Worm (Caenorhabditis elegans) whole organism, L4 larva: ENCODE results near the gene C46A5.4.

Experiments
- D1046.2 ChIP-seq: fragments of 200-800 bp; sonication (Bioruptor generic); IDR thresholded peaks from 2 replicates; pipeline ENCODE4 v1.3.6; 2022; ENCODE audit warnings: missing genetic modification characterization, missing compliant biosample characterization
- F10B5.3 ChIP-seq: sonication (generic microtip); optimal IDR thresholded peaks from 2 replicates; lab custom pipeline; 2016; ENCODE audit warnings: mild to moderate bottlenecking, missing genetic modification characterization, missing compliant biosample characterization
- F37D6.2 ChIP-seq: sonication (generic microtip); optimal IDR thresholded peaks from 2 replicates; lab custom pipeline; 2016; ENCODE audit warnings: mild to moderate bottlenecking, missing genetic modification characterization, missing compliant biosample characterization
- T20F7.1 ChIP-seq: fragments of 200-800 bp; sonication (Bioruptor generic); optimal IDR thresholded peaks from 2 replicates; lab custom pipeline; 2018; ENCODE audit warnings: mild to moderate bottlenecking, missing genetic modification characterization, missing compliant biosample characterization
- Y48G9A.11 ChIP-seq: fragments of 200-800 bp; sonication (Bioruptor generic); IDR thresholded peaks from 2 replicates; pipeline ENCODE4 v1.3.6; 2022; ENCODE audit warnings: missing genetic modification reagents, missing genetic modification characterization, missing compliant biosample characterization
- ZK337.2 ChIP-seq: fragments of 200-800 bp; sonication (Bioruptor generic); IDR thresholded peaks from 2 replicates; pipeline ENCODE4 v1.3.6; 2022; ENCODE audit warnings: missing genetic modification reagents, missing genetic modification characterization, missing compliant biosample characterization
- ZK546.5 ChIP-seq, 2 experiments: sonication (generic microtip); optimal IDR thresholded peaks; 2 replicates each; lab custom pipeline; 2017; ENCODE audit warnings: missing biosample characterization in 2 of 2, missing genetic modification characterization in 2 of 2
- aha-1 ChIP-seq: fragments of 150-350 bp; peaks from one replicate; lab custom pipeline; 2014; ENCODE audit warnings: missing biosample characterization, missing genetic modification characterization
- ama-1 ChIP-seq: fragments of 150-350 bp; optimal IDR thresholded peaks from 2 replicates; lab custom pipeline; 2014; ENCODE audit warnings: inconsistent platforms, mixed read lengths
- ceh-20 ChIP-seq: fragments of 200-800 bp; sonication (Bioruptor generic); IDR thresholded peaks from 2 replicates; pipeline ENCODE4 v1.3.6; 2022; ENCODE audit warnings: missing genetic modification reagents, missing genetic modification characterization, missing compliant biosample characterization
- daf-16 ChIP-seq, 3 experiments: sonication (generic microtip); optimal IDR thresholded peaks; 2 replicates each; lab custom pipeline; 2016 to 2017; ENCODE audit warnings: missing genetic modification characterization in 3 of 3, missing genetic modification reagents in 3 of 3, mild to moderate bottlenecking in 2 of 3, missing compliant biosample characterization in 2 of 3, missing biosample characterization in 1 of 3, moderate library complexity in 1 of 3
- dve-1 ChIP-seq: sonication (generic microtip); optimal IDR thresholded peaks from 2 replicates; lab custom pipeline; 2017; ENCODE audit warnings: antibody characterized with exemption, mild to moderate bottlenecking, missing genetic modification characterization, missing compliant biosample characterization; ENCODE audit not compliant: insufficient read depth
- lin-13 ChIP-seq: fragments of 150-350 bp; optimal IDR thresholded peaks from 2 replicates; lab custom pipeline; 2014; ENCODE audit warnings: missing biosample characterization, missing genetic modification reagents, missing genetic modification characterization
- lin-38 ChIP-seq: fragments of 200-800 bp; sonication (Bioruptor generic); IDR thresholded peaks from 2 replicates; pipeline ENCODE4 v1.3.6; 2022; ENCODE audit warnings: missing genetic modification reagents, missing genetic modification characterization, missing compliant biosample characterization
- lin-39 ChIP-seq: fragments of 150-350 bp; optimal IDR thresholded peaks from 2 replicates; lab custom pipeline; 2014; ENCODE audit warnings: missing biosample characterization, missing genetic modification reagents, missing genetic modification characterization
- madf-5 ChIP-seq, 2 experiments: fragments of 200-800 bp; sonication (Bioruptor generic); IDR thresholded peaks; 2 replicates each; pipeline ENCODE4 v1.3.6; 2022; ENCODE audit warnings: missing compliant biosample characterization in 2 of 2, missing genetic modification characterization in 2 of 2
- nhr-28 ChIP-seq: fragments of 150-350 bp; optimal IDR thresholded peaks from 2 replicates; lab custom pipeline; 2014; ENCODE audit warnings: missing biosample characterization, missing genetic modification characterization
- nhr-6 ChIP-seq: fragments of 150-350 bp; optimal IDR thresholded peaks from 2 replicates; lab custom pipeline; 2014; ENCODE audit warnings: missing biosample characterization, missing genetic modification characterization
- pha-4 ChIP-seq, 2 experiments: fragments of 150-350 bp in 1 of 2; fragments of 200-800 bp in 1 of 2; sonication (Bioruptor generic) in 1 of 2; IDR thresholded peaks in 1 of 2; optimal IDR thresholded peaks in 1 of 2; 2 replicates each; pipeline versions ENCODE4 v1.3.6 to Lab custom; 2014 to 2022; ENCODE audit warnings: missing genetic modification characterization in 2 of 2, missing genetic modification reagents in 2 of 2, missing biosample characterization in 1 of 2, missing compliant biosample characterization in 1 of 2
- pqm-1 ChIP-seq: sonication (generic microtip); optimal IDR thresholded peaks from 2 replicates; lab custom pipeline; 2017; ENCODE audit warnings: missing biosample characterization, missing genetic modification characterization
- saeg-2 ChIP-seq: fragments of 200-800 bp; sonication (Bioruptor generic); IDR thresholded peaks from 2 replicates; pipeline ENCODE4 v1.3.6; 2022; ENCODE audit warnings: missing genetic modification reagents, missing genetic modification characterization, missing compliant biosample characterization
- set-16 ChIP-seq: fragments of 200-800 bp; sonication (Bioruptor generic); IDR thresholded peaks from 2 replicates; pipeline ENCODE4 v1.3.6; 2022; ENCODE audit warnings: missing genetic modification reagents, missing genetic modification characterization, missing compliant biosample characterization
- skn-1 ChIP-seq: fragments of 150-350 bp; optimal IDR thresholded peaks from 2 replicates; lab custom pipeline; 2014; ENCODE audit warnings: missing biosample characterization, missing genetic modification characterization
- snpc-1.2 ChIP-seq: fragments of 200-800 bp; sonication (Bioruptor generic); IDR thresholded peaks from 2 replicates; pipeline ENCODE4 v1.3.6; 2022; ENCODE audit warnings: missing genetic modification reagents, missing genetic modification characterization, missing compliant biosample characterization
- spr-1 ChIP-seq: sonication (generic microtip); optimal IDR thresholded peaks from 2 replicates; lab custom pipeline; 2016; ENCODE audit warnings: mild to moderate bottlenecking, missing genetic modification characterization, missing compliant biosample characterization
- unc-62 ChIP-seq, 3 experiments: fragments of 150-350 bp in 1 of 3; sonication (generic microtip); optimal IDR thresholded peaks in 2 of 3; peaks in 1 of 3; 1 replicate in 1 of 3; 2 replicates in 2 of 3; lab custom pipeline; 2014 to 2017; ENCODE audit warnings: missing biosample characterization in 3 of 3, missing genetic modification characterization in 3 of 3, missing genetic modification reagents in 3 of 3, missing genotype in 1 of 3
- ztf-11 ChIP-seq: fragments of 150-350 bp; optimal IDR thresholded peaks from 2 replicates; lab custom pipeline; 2014; ENCODE audit warnings: missing biosample characterization, missing genetic modification characterization

C46A5.4 gene

DNA sequence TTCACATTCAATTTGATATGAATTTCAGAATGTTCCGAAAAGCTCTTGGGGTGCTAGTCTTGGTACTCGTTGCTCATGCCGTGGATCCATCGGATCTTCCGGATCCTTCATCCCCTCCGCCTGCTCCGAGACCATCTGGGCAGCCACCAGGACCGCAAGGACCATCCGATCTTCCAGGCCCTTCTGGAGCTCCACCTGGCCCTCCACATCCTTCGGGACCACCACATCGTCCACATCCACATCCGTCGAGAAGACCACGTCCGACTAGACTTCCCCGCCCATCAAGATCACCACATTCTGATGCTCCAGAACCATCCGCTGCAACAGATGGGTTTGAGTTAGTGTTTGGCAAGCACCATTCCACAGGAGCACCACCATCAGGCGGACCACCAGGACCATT, 22.5 kb downstream of the C46A5.4 start, which contains the start of gene clx-1:
clx-1 (plus strand) TSS at position 30 of the 400 bp plus-strand sequence.
- TF ChIP-seq set-16 (GFP tag; lab: Robert Waterston, UW) (peak; percentile 91), lin-13 (GFP tag; lab: Kevin White, UChicago) (no peak)

DNA sequence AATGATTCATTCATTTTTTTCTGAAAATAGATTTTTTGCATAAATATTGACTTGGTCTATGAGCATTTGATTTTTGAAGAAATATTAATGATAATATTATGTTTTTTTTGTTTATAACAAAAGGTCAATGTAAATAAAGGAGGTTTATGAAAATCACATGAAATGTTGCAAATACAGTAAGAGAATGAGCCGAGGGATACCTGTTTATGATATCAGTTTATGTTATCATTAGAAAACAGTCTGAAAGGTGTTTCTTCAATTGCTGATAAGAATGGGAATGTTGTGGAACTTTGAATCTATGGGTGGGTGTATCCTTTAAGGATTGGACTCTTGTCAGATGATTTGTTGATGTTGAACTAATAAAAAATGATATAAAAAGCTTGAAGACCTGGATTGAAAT, 23.0 kb downstream of the C46A5.4 start:
- TF ChIP-seq nhr-28 (tag; lab: Kevin White, UChicago): no peak
- TF ChIP-seq daf-16 (GFP tag; optimal IDR thresholded peaks at IDR 0.05; lab: Kevin White, UChicago): no peak
- TF ChIP-seq daf-16 (tag; optimal IDR thresholded peaks at IDR 0.05; lab: Kevin White, UChicago): peak; percentile 93
- TF ChIP-seq lin-38: no peak

DNA sequence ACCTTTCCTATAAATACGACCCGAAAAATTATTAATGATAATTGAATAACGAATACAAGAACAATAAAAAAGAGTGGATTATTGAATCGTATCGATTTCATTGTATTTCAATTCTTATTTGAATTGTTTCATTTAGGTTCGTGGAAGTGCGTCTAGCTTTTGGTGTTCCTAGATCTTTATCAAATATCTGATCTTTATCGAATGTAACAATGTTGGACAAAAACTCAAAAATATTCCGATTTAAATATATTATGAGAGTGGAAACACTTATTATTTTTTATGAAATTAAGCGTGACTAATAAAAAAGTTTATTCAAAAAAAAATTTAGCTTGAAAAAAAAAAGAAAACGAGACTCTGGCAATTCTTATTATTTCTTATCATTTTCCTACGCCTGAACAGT, 25.2 kb downstream of the C46A5.4 start, which contains the start of the genes C50F7.9 and C50F7.3:
C50F7.9 (minus strand) TSS at position 101 of the 400 bp plus-strand sequence.
C50F7.3 (plus strand) TSS at position 370 of the 400 bp plus-strand sequence.
- no peak for TF ChIP-seq spr-1
- TF ChIP-seq ztf-11 (tag; lab: Kevin White, UChicago): no peak
- no peak for TF ChIP-seq F10B5.3

DNA sequence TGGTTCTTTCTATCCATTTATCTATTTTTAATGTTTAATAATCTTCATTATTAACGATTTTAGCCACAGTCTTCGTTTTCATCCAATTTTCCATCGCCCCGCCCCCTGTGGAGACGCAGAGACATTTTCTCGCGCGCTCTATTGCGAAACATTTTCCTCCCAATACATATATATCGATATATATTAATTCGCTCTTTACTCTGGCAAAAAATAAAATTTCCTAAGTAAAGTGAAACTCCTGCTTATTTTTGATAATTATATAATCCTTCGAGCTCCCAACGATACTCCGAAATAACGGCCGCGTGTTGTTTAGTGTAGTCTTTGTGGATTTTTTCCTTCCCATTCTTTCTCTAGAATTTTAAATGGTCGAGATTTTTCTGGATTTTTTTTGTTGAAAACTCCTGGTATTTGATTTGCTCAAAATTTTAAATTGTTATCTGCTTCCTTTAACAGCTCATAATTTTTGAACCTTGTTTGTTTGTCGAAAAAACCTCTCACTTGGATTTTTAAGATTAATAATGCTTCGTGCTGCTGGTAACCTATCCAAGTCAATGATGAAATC, 28.7 kb downstream of the C46A5.4 start, which contains the start of gene sucg-1:
sucg-1 (plus strand) TSS at position 512 of the 562 bp plus-strand sequence.
- TF ChIP-seq T20F7.1: peak; percentile 82
- no peak for TF ChIP-seq madf-5 (GFP tag; IDR thresholded peaks at IDR 0.05; lab: Robert Waterston, UW)

DNA sequence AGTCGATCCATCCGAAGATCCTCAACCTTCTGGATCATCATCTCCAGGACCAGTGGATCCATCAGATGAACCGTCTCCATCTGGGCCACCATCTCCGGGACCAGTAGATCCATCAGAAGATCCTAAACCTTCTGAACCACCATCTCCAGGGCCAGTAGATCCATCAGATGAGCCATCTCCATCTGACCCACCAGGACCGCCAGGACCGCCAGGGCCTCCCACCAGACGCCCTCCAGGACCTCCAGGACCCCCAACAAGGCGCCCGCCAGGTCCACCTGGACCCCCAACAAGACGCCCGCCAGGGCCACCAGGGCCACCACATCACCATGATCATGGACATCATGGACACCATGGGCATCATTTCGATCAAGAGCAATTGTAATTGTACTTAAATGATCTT, 29.9 kb downstream of the C46A5.4 start:
- TF ChIP-seq saeg-2 (GFP tag; lab: Robert Waterston, UW): 0 out of 2 replicates have a peak, but pooled peaks have one; percentile 22
- peak; percentile 87 for TF ChIP-seq aha-1
- no peak for TF ChIP-seq F37D6.2 (tag; lab: Kevin White, UChicago)
- TF ChIP-seq Y48G9A.11 (GFP tag; lab: Robert Waterston, UW): 0 out of 2 replicates have a peak, but pooled peaks have one; percentile 21
- TF ChIP-seq D1046.2 (GFP tag; lab: Robert Waterston, UW): no peak
- peak; percentile 95 for TF ChIP-seq set-16 (GFP tag; lab: Robert Waterston, UW)
- no peak for TF ChIP-seq pha-4 (GFP tag; IDR thresholded peaks at IDR 0.05; lab: Robert Waterston, UW)
- no peak for TF ChIP-seq pha-4 (tag; optimal IDR thresholded peaks at IDR 0.05; lab: Kevin White, UChicago)

DNA sequence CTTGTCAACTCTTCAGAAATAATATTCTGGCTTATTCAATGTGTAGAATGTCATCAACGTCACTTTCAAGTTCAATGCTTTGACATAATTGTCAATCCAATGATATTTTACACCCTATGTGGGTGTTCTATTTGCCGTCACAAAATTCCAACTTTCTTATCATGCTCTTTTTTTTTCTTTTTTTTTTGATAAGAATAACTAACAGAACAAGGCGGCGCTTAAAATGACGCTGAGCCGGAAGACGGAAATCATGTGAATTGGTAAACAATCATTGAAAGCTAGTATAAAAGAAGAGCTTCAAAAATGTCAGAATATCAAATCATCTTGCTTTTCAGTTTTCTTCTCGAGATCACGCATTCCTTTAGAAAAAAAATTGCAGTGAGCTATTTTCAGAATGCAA, 30.8 kb downstream of the C46A5.4 start, which contains the start of gene C50F7.5:
C50F7.5 (plus strand) TSS at position 395 of the 400 bp plus-strand sequence.
- TF ChIP-seq ceh-20 (GFP tag; lab: Robert Waterston, UW): no peak
- TF ChIP-seq skn-1: no peak
- peak; percentile 68 for TF ChIP-seq pqm-1 (tag; lab: Kevin White, UChicago)
- peak; percentile 40 for TF ChIP-seq dve-1 (tag; lab: Kevin White, UChicago)
- TF ChIP-seq, all 104 proteins: peak for 2

DNA sequence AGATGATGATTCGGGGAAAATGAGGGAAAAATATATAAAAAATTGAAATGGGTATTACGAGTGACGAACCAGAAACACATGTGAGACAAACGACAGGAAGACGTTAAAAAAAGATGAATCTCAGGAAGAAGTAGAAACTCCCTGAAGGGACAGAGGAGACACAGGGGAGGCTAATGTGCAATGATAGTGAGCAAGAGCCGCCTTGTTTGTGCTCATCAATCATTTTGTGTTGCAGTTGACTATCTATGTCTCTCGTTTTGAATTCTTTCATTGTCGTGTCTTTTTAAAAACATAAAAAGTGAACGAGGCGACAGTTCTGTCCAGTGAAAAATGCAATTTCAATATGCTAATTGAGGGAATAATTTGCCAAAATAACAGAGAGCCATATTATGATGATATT, 32.2 kb downstream of the C46A5.4 start:
- TF ChIP-seq aha-1: peak; percentile 69
- no peak for TF ChIP-seq ZK337.2 (GFP tag; lab: Robert Waterston, UW)
- no peak for TF ChIP-seq ZK546.5 (tag; optimal IDR thresholded peaks at IDR 0.05; lab: Kevin White, UChicago)
- TF ChIP-seq nhr-6 (tag; lab: Kevin White, UChicago): no peak
- no peak for TF ChIP-seq ama-1 (lab: Kevin White, UChicago)
- TF ChIP-seq lin-39 (tag; lab: Kevin White, UChicago): no peak
- TF ChIP-seq ztf-11 (tag; lab: Kevin White, UChicago): no peak
- peak in 1 of 2 experiments; percentile 14 for TF ChIP-seq unc-62 (GFP tag; optimal IDR thresholded peaks at IDR 0.05 in 1 of 2; lab: Kevin White, UChicago)
- TF ChIP-seq unc-62 (tag; optimal IDR thresholded peaks at IDR 0.05; lab: Kevin White, UChicago): no peak
- no peak for TF ChIP-seq snpc-1.2
